Worm (Caenorhabditis elegans): Measurements from ENCODE around the gene slt-1.

The slt-1 gene

DNA sequence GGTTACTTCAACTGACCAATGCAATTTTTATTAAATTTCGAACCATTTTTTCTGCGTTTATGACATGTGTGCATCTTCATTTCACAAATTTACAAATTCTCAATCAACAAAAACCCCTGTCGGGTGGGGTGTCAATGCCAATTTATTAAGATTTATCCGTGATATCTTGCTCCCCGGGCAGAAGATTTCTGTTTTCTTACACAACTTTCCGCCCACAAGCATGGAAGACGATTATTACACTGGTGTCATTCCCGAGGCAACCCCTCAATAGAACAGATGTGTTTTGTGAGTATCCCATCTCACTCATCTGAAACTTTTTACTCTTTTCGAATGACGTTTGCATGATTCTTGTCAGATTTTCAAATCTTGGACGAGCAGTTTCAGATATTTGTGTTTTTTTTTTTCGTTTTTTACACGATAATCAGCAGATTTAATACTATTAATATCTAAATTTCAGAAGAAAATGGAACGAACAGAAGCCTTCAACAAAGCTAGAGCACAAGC is 57.8 kb downstream of the slt-1 start, which contains the start of gene F33C8.4:
Gene F33C8.4, plus strand, starts transcription at position 454 of the 504 bp plus-strand sequence.
- no peak for TF ChIP-seq sptf-1 (tag; optimal IDR thresholded peaks at IDR 0.05)
- peak; percentile 41 for TF ChIP-seq nhr-71 (tag; optimal IDR thresholded peaks at IDR 0.05)
- no peak for TF ChIP-seq lin-13 (GFP tag; optimal IDR thresholded peaks at IDR 0.05)
- TF ChIP-seq pag-3 (tag; optimal IDR thresholded peaks at IDR 0.05; ENCODE audit: borderline replicate concordance, insufficient read depth) = peak; percentile 43
- peak; percentile 18 for TF ChIP-seq fkh-4 (tag; optimal IDR thresholded peaks at IDR 0.05; ENCODE audit: borderline replicate concordance)
- TF ChIP-seq jun-1 (tag; optimal IDR thresholded peaks at IDR 0.05) = no peak
- peak; percentile 83 for TF ChIP-seq dsc-1 (tag; optimal IDR thresholded peaks at IDR 0.05)
- TF ChIP-seq nhr-20 (tag; optimal IDR thresholded peaks at IDR 0.05) = no peak
- TF ChIP-seq mdl-1 (tag; optimal IDR thresholded peaks at IDR 0.05) = peak in 1 of 2 experiments; percentile 8
- TF ChIP-seq unc-130 (tag; optimal IDR thresholded peaks at IDR 0.05) = peak; percentile 29
- TF ChIP-seq rnt-1 (tag; optimal IDR thresholded peaks at IDR 0.05) = peak; percentile 38
- peak; percentile 70 for TF ChIP-seq lin-14 (GFP tag; optimal IDR thresholded peaks at IDR 0.05)
- peak; percentile 7 for TF ChIP-seq snu-23 (GFP tag; optimal IDR thresholded peaks at IDR 0.05)
- no peak for TF ChIP-seq unc-98 (GFP tag; IDR thresholded peaks at IDR 0.05)
- no peak for TF ChIP-seq mep-1 (tag; optimal IDR thresholded peaks at IDR 0.05)
- no peak for TF ChIP-seq zag-1 (tag; optimal IDR thresholded peaks at IDR 0.05)
- TF ChIP-seq fkh-8 (tag; optimal IDR thresholded peaks at IDR 0.05) = no peak

Measured in whole organism, L1 larva.